Fruit fly (Drosophila melanogaster): ENCODE data around the gene Crz.

dm6 chr3R:14354599-14354998 is 39.9 kb downstream of the Crz start:
- no peak for TF ChIP-seq Dif (GFP tag; optimal IDR thresholded peaks at IDR 0.05; ENCODE audit: partially characterized antibody)
- TF ChIP-seq CrebA (GFP tag; optimal IDR thresholded peaks at IDR 0.05; ENCODE audit: borderline replicate concordance), result no peak
- TF ChIP-seq Hr83 (GFP tag; optimal IDR thresholded peaks at IDR 0.05; ENCODE audit: poor library complexity, severe bottlenecking), result no peak

Measured in whole organism, wandering third instar larva.